Fruit fly (Drosophila melanogaster): ENCODE data around the gene mtSSB.
A peak's percentile ranks its signal among the peaks of the same experiment; 100 is the strongest.

The mtSSB gene

DNA sequence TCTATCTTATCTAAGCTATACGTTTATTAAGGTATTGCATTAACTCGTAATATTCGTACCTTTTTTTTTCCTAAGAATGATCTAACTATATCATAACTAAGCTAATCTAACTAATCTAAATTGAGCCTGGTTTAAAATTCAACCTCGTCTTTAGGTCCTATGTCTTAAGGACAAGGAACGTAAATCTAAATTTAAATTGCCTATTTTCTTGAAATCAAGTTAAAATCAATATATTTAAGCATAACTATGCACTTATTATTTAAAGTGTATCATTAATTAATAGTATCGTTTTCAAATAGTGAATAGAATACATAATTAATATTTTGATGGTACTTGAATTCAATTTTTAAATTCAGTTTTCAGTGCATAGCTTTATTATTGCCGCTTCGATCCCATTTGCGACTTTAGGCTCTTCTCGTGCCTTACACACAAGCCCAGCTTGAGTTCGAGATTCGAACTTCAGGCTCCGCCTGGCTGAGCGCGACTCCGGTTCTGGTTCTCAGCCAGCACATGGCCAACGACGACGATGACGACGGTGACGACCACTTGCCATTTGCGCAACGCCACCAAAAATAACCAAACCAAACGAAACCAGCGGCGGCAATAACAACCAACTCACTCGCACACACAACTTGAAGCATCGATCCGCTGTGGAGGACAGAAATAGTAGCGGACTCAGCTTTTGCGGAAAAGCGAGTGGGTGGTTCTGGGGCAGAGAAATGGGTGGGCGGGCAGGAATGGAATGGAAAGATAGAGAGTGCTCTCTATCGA lies 5.9 kb upstream of the mtSSB start (continued):
- TF ChIP-seq CG4404 (GFP tag; IDR thresholded peaks at IDR 0.05): no peak
- no peak for TF ChIP-seq CrebB (tag; optimal IDR thresholded peaks at IDR 0.05)
- TF ChIP-seq en (GFP tag; optimal IDR thresholded peaks at IDR 0.05): no peak
- peak; percentile 38 for TF ChIP-seq stc (GFP tag; IDR thresholded peaks at IDR 0.05)
- no peak for TF ChIP-seq CG2889 (GFP tag; IDR thresholded peaks at IDR 0.05)
- no peak for TF ChIP-seq CG14667 (GFP tag; IDR thresholded peaks at IDR 0.05)
- no peak for TF ChIP-seq CG12744 (GFP tag; optimal IDR thresholded peaks at IDR 0.05)
- no peak for TF ChIP-seq CG30020 (tag; optimal IDR thresholded peaks at IDR 0.05)
- no peak for TF ChIP-seq Ptx1 (GFP tag; IDR thresholded peaks at IDR 0.05)
- no peak for TF ChIP-seq crp (GFP tag; optimal IDR thresholded peaks at IDR 0.05)
- TF ChIP-seq CG7271 (tag; optimal IDR thresholded peaks at IDR 0.05): no peak
- no peak for TF ChIP-seq Antp (GFP tag; optimal IDR thresholded peaks at IDR 0.05)
- 0 out of 2 replicates have a peak, but pooled peaks have one; percentile 17 for TF ChIP-seq sob (GFP tag; IDR thresholded peaks at IDR 0.05)
- no peak for TF ChIP-seq ato (GFP tag; IDR thresholded peaks at IDR 0.05; ENCODE audit: partially characterized antibody)
- TF ChIP-seq sqz (GFP tag; optimal IDR thresholded peaks at IDR 0.05): no peak
- TF ChIP-seq dysf (GFP tag; IDR thresholded peaks at IDR 0.05): 0 out of 3 replicates have a peak, but pooled peaks have one; percentile 15
- TF ChIP-seq Bteb2 (GFP tag; optimal IDR thresholded peaks at IDR 0.05): no peak
- TF ChIP-seq zen2 (GFP tag; IDR thresholded peaks at IDR 0.05; ENCODE audit: partially characterized antibody): no peak
- TF ChIP-seq jumu (GFP tag; optimal IDR thresholded peaks at IDR 0.05): no peak
- no peak for TF ChIP-seq chif (GFP tag; optimal IDR thresholded peaks at IDR 0.05)
- 0 out of 3 replicates have a peak, but pooled peaks have one; percentile 14 for TF ChIP-seq CG6791 (GFP tag; IDR thresholded peaks at IDR 0.05; ENCODE audit: partially characterized antibody)
- TF ChIP-seq croc (GFP tag; conservative IDR thresholded peaks at IDR 0.05): no peak
- no peak for TF ChIP-seq grn (GFP tag; optimal IDR thresholded peaks at IDR 0.05)
- no peak for TF ChIP-seq NC2α (GFP tag; optimal IDR thresholded peaks at IDR 0.05)
- no peak for TF ChIP-seq CG15073 (GFP tag; optimal IDR thresholded peaks at IDR 0.05)
- TF ChIP-seq D19A (tag; optimal IDR thresholded peaks at IDR 0.05): no peak
- peak; percentile 78 for TF ChIP-seq CG13894 (tag; optimal IDR thresholded peaks at IDR 0.05)
- TF ChIP-seq caup (GFP tag; optimal IDR thresholded peaks at IDR 0.05; ENCODE audit: severe bottlenecking): no peak
- TF ChIP-seq CG32532 (GFP tag; IDR thresholded peaks at IDR 0.05): peak; percentile 32; the same call in 1 of the 2 replicates
- TF ChIP-seq Drgx (GFP tag; IDR thresholded peaks at IDR 0.05): peak; percentile 7; the same call in 1 of the 2 replicates
- TF ChIP-seq ttk (GFP tag; IDR thresholded peaks at IDR 0.05): no peak
- peak; percentile 2 for TF ChIP-seq CG17385 (GFP tag; optimal IDR thresholded peaks at IDR 0.05)
- 0 out of 2 replicates have a peak, but pooled peaks have one; percentile 14 for TF ChIP-seq H2.0 (GFP tag; IDR thresholded peaks at IDR 0.05)
- no peak for TF ChIP-seq CG16863 (GFP tag; optimal IDR thresholded peaks at IDR 0.05)
- TF ChIP-seq al (GFP tag; IDR thresholded peaks at IDR 0.05): no peak
- peak; percentile 21 for TF ChIP-seq CG15514 (GFP tag; optimal IDR thresholded peaks at IDR 0.05)
- TF ChIP-seq chinmo (GFP tag; IDR thresholded peaks at IDR 0.05; ENCODE audit: partially characterized antibody): peak; percentile 65; the same call in 1 of the 4 replicates
- TF ChIP-seq CG6272 (GFP tag; IDR thresholded peaks at IDR 0.05): no peak
- no peak for TF ChIP-seq CG8388 (GFP tag; optimal IDR thresholded peaks at IDR 0.05)
- no peak for TF ChIP-seq Nf-YC (tag; optimal IDR thresholded peaks at IDR 0.05)
- peak; percentile 39 for TF ChIP-seq CG12071 (GFP tag; optimal IDR thresholded peaks at IDR 0.05)
- TF ChIP-seq tup (GFP tag; optimal IDR thresholded peaks at IDR 0.05): no peak
- 0 out of 3 replicates have a peak, but pooled peaks have one; percentile 55 for TF ChIP-seq z (GFP tag; IDR thresholded peaks at IDR 0.05)
- TF ChIP-seq fd3F (GFP tag; optimal IDR thresholded peaks at IDR 0.05): no peak
- TF ChIP-seq Dip2 (GFP tag; IDR thresholded peaks at IDR 0.05): no peak
- no peak for TF ChIP-seq tio (GFP tag; optimal IDR thresholded peaks at IDR 0.05)
- TF ChIP-seq gem (tag; optimal IDR thresholded peaks at IDR 0.05): no peak
- TF ChIP-seq run (tag; optimal IDR thresholded peaks at IDR 0.05): no peak
- no peak for TF ChIP-seq wor (GFP tag; IDR thresholded peaks at IDR 0.05)

Data from whole organism, embryonic.